Worm (Caenorhabditis elegans) whole organism, L1 larva: ENCODE measurements around the gene T23F11.11.

Experiments
- C04F5.9 ChIP-seq: sonication (generic microtip); optimal IDR thresholded peaks from 2 replicates; lab custom pipeline; 2016; ENCODE audit warnings: missing genetic modification characterization, missing compliant biosample characterization
- C34B4.2 ChIP-seq: sonication (generic microtip); optimal IDR thresholded peaks from 2 replicates; lab custom pipeline; 2017; ENCODE audit warnings: mild to moderate bottlenecking, missing genetic modification characterization, missing compliant biosample characterization
- F16B12.6 ChIP-seq: fragments of 150-350 bp; optimal IDR thresholded peaks from 2 replicates; lab custom pipeline; 2014; ENCODE audit warnings: missing biosample characterization, missing genetic modification characterization
- Y116A8C.19 ChIP-seq: sonication (generic microtip); optimal IDR thresholded peaks from 2 replicates; lab custom pipeline; 2016; ENCODE audit warnings: missing compliant biosample characterization, missing genetic modification characterization, borderline replicate concordance
- ama-1 ChIP-seq: fragments of 150-350 bp; optimal IDR thresholded peaks from 2 replicates; lab custom pipeline; 2014
- blmp-1 ChIP-seq: fragments of 150-350 bp; optimal IDR thresholded peaks from 2 replicates; lab custom pipeline; 2014; ENCODE audit warnings: missing biosample characterization, missing genetic modification characterization
- ceh-8 ChIP-seq: fragments of 200-800 bp; sonication (Bioruptor generic); optimal IDR thresholded peaks from 2 replicates; lab custom pipeline; 2018; ENCODE audit warnings: mild to moderate bottlenecking, missing genetic modification characterization, moderate library complexity, missing compliant biosample characterization
- ceh-88 ChIP-seq: fragments of 200-800 bp; sonication (Bioruptor generic); IDR thresholded peaks from 2 replicates; pipeline ENCODE4 v1.3.6; 2022; ENCODE audit warnings: missing genetic modification characterization, missing compliant biosample characterization
- ceh-90 ChIP-seq: sonication (generic microtip); optimal IDR thresholded peaks from 2 replicates; lab custom pipeline; 2016; ENCODE audit warnings: missing genetic modification characterization, missing compliant biosample characterization
- ces-1 ChIP-seq: fragments of 150-350 bp; optimal IDR thresholded peaks from 2 replicates; lab custom pipeline; 2014; ENCODE audit warnings: missing biosample characterization, missing genetic modification reagents, missing genetic modification characterization
- dpl-1 ChIP-seq, 3 experiments: fragments of 150-350 bp in 2 of 3; sonication (generic microtip) in 1 of 3; optimal IDR thresholded peaks; 2 replicates each; lab custom pipeline; 2014 to 2017; ENCODE audit warnings: missing biosample characterization in 3 of 3, missing genetic modification characterization in 3 of 3, missing genetic modification reagents in 3 of 3
- efl-1 ChIP-seq, 4 experiments: fragments of 150-350 bp; optimal IDR thresholded peaks in 3 of 4; peaks in 1 of 4; 1 replicate in 1 of 4; 2 replicates in 3 of 4; lab custom pipeline; 2014; ENCODE audit warnings: missing biosample characterization in 2 of 4, missing genetic modification characterization in 2 of 4, missing genetic modification reagents in 2 of 4
- elt-2 ChIP-seq: sonication (generic microtip); optimal IDR thresholded peaks from 2 replicates; lab custom pipeline; 2016; ENCODE audit warnings: missing genetic modification characterization, mild to moderate bottlenecking, inconsistent platforms, missing compliant biosample characterization, missing genetic modification reagents
- fkh-4 ChIP-seq: sonication (generic microtip); optimal IDR thresholded peaks from 2 replicates; lab custom pipeline; 2016; ENCODE audit warnings: missing compliant biosample characterization, missing genetic modification characterization, borderline replicate concordance
- fkh-8 ChIP-seq: sonication (generic microtip); optimal IDR thresholded peaks from 2 replicates; lab custom pipeline; 2016; ENCODE audit warnings: mild to moderate bottlenecking, missing genetic modification characterization, missing compliant biosample characterization
- hlh-4 ChIP-seq: sonication (generic microtip); optimal IDR thresholded peaks from 2 replicates; lab custom pipeline; 2016; ENCODE audit warnings: mild to moderate bottlenecking, missing genetic modification characterization, missing compliant biosample characterization
- hpl-2 ChIP-seq: fragments of 150-350 bp; optimal IDR thresholded peaks from 2 replicates; lab custom pipeline; 2014; ENCODE audit warnings: missing biosample characterization, missing genetic modification reagents, missing genetic modification characterization
- lin-14 ChIP-seq: fragments of 200-800 bp; sonication (Bioruptor generic); optimal IDR thresholded peaks from 2 replicates; lab custom pipeline; 2018; ENCODE audit warnings: mild to moderate bottlenecking, missing genetic modification characterization, moderate library complexity, missing compliant biosample characterization
- lin-39 ChIP-seq: fragments of 150-350 bp; optimal IDR thresholded peaks from 2 replicates; lab custom pipeline; 2014; ENCODE audit warnings: missing biosample characterization, missing genetic modification reagents, missing genetic modification characterization
- lsy-2 ChIP-seq, 2 experiments: fragments of 150-350 bp; optimal IDR thresholded peaks; 2 replicates each; lab custom pipeline; 2014; ENCODE audit warnings: missing biosample characterization in 2 of 2, missing genetic modification characterization in 2 of 2
- mab-9 ChIP-seq: fragments of 200-800 bp; sonication (Bioruptor generic); IDR thresholded peaks from 2 replicates; pipeline ENCODE4 v1.3.6; 2022; ENCODE audit warnings: missing genetic modification reagents, missing genetic modification characterization, missing compliant biosample characterization
- mef-2 ChIP-seq: fragments of 150-350 bp; optimal IDR thresholded peaks from 2 replicates; lab custom pipeline; 2014; ENCODE audit warnings: missing biosample characterization, missing genetic modification characterization
- mep-1 ChIP-seq: fragments of 150-350 bp; optimal IDR thresholded peaks from 2 replicates; lab custom pipeline; 2014; ENCODE audit warnings: missing biosample characterization, missing genetic modification characterization
- nhr-19 ChIP-seq: fragments of 200-800 bp; sonication (Bioruptor generic); conservative IDR thresholded peaks from 2 replicates; pipeline ENCODE4 v1.3.6; 2022; ENCODE audit warnings: missing genetic modification characterization, missing compliant biosample characterization
- nhr-20 ChIP-seq: sonication (generic microtip); optimal IDR thresholded peaks from 2 replicates; lab custom pipeline; 2016; ENCODE audit warnings: mild to moderate bottlenecking, missing genetic modification characterization, missing compliant biosample characterization
- nhr-71 ChIP-seq: sonication (generic microtip); optimal IDR thresholded peaks from 2 replicates; lab custom pipeline; 2016; ENCODE audit warnings: mild to moderate bottlenecking, missing genetic modification characterization, moderate library complexity, missing compliant biosample characterization
- nhr-76 ChIP-seq: sonication (generic microtip); optimal IDR thresholded peaks from 2 replicates; lab custom pipeline; 2017; ENCODE audit warnings: missing biosample characterization, missing genetic modification characterization
- nhr-77 ChIP-seq: fragments of 150-350 bp; optimal IDR thresholded peaks from 2 replicates; lab custom pipeline; 2014; ENCODE audit warnings: missing biosample characterization, missing genetic modification characterization
- nhr-90 ChIP-seq: sonication (generic microtip); optimal IDR thresholded peaks from 2 replicates; lab custom pipeline; 2016; ENCODE audit warnings: mild to moderate bottlenecking, missing genetic modification characterization, missing compliant biosample characterization; ENCODE audit not compliant: poor library complexity
- rnt-1 ChIP-seq: sonication (generic microtip); optimal IDR thresholded peaks from 2 replicates; lab custom pipeline; 2016; ENCODE audit warnings: mild to moderate bottlenecking, missing genetic modification characterization, moderate library complexity, missing compliant biosample characterization
- skn-1 ChIP-seq: fragments of 150-350 bp; optimal IDR thresholded peaks from 2 replicates; lab custom pipeline; 2014; ENCODE audit warnings: missing biosample characterization, missing genetic modification characterization
- snu-23 ChIP-seq: sonication (generic microtip); optimal IDR thresholded peaks from 2 replicates; lab custom pipeline; 2016; ENCODE audit warnings: missing genetic modification characterization, missing compliant biosample characterization
- swsn-7 ChIP-seq: sonication (generic microtip); optimal IDR thresholded peaks from 2 replicates; lab custom pipeline; 2016; ENCODE audit warnings: missing genetic modification characterization, missing compliant biosample characterization
- tlp-1 ChIP-seq: fragments of 150-350 bp; optimal IDR thresholded peaks from 2 replicates; lab custom pipeline; 2014; ENCODE audit warnings: missing biosample characterization, missing genetic modification characterization
- unc-130 ChIP-seq: fragments of 150-350 bp; optimal IDR thresholded peaks from 2 replicates; lab custom pipeline; 2017; ENCODE audit warnings: missing biosample characterization, missing genetic modification characterization, inconsistent platforms
- unc-30 ChIP-seq: sonication (generic microtip); optimal IDR thresholded peaks from 2 replicates; lab custom pipeline; 2017; ENCODE audit warnings: missing biosample characterization, missing genetic modification characterization
- unc-86 ChIP-seq: sonication (generic microtip); optimal IDR thresholded peaks from 2 replicates; lab custom pipeline; 2016; ENCODE audit warnings: missing genetic modification characterization, missing compliant biosample characterization

The T23F11.11 gene

DNA sequence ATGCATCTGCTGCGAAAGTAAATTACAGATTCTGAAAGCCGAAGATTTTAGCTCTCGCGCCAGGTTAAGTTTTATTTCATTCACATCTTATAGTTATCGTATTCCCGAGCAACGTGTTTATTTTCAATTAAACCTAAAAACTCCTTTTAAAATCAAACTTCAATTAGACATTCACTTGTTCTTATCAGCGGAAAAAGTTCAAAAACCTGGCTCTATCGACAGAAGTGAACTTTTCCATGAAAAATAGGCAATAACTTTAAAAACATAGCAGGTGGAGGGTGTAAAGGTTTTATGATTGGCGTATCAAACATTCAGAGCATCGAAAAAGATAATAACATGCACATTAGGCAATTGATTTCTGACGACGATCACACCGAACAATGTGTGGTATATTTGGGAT, 17.6 kb upstream of the T23F11.11 start, which contains the start of gene ppat-1:
ppat-1 (plus strand) TSS at position 316 of the 400 bp plus-strand sequence.
- TF ChIP-seq nhr-77 (tag; lab: Kevin White, UChicago) (no peak), mab-9 (GFP tag; lab: Robert Waterston, UW) (no peak), F16B12.6 (no peak), unc-30 (tag; lab: Kevin White, UChicago) (no peak), ama-1 (no peak), ceh-8 (GFP tag; lab: Kevin White, UChicago) (peak; percentile 2), unc-86 (tag; lab: Kevin White, UChicago) (no peak), nhr-76 (no peak)

DNA sequence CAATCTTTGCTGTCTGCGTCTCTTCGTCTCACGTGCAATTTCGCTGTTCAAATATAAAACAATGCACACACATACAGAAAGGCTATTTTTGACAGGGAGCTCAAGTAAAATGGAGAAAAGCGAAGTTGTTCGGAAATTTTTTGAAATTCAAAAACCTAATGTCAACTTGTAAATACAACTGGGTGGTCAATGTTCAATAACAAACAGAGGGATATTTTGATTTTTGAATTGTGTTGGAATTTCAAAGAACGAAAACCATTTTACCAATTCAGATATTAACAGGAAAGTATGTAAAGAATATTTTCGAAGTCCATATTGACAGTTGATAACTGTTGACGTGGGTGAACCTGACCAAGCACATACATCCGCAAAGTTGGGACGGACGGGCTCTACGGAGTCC, 17.0 kb upstream of the T23F11.11 start, which contains the start of gene tag-243:
tag-243 (minus strand) TSS at position 101 of the 400 bp plus-strand sequence.
- no peak for TF ChIP-seq blmp-1
- no peak for TF ChIP-seq hlh-4
- TF ChIP-seq ces-1: no peak
- no peak for TF ChIP-seq C34B4.2
- no peak for TF ChIP-seq nhr-77 (tag; lab: Kevin White, UChicago)
- TF ChIP-seq nhr-90 (tag; lab: Kevin White, UChicago): no peak
- TF ChIP-seq snu-23 (GFP tag; lab: Kevin White, UChicago): no peak
- no peak for TF ChIP-seq fkh-4 (tag; lab: Kevin White, UChicago)
- peak; percentile 7 for TF ChIP-seq rnt-1 (tag; lab: Kevin White, UChicago)
- no peak for TF ChIP-seq unc-130 (tag; lab: Kevin White, UChicago)
- no peak for TF ChIP-seq elt-2 (tag; lab: Kevin White, UChicago)
- no peak for TF ChIP-seq nhr-19 (GFP tag; lab: Robert Waterston, UW)
- TF ChIP-seq skn-1 (tag; lab: Kevin White, UChicago): no peak
- no peak for TF ChIP-seq ama-1
- TF ChIP-seq F16B12.6: no peak
- TF ChIP-seq nhr-71 (tag; lab: Kevin White, UChicago): peak; percentile 5
- TF ChIP-seq, all 84 proteins: peak for 2

DNA sequence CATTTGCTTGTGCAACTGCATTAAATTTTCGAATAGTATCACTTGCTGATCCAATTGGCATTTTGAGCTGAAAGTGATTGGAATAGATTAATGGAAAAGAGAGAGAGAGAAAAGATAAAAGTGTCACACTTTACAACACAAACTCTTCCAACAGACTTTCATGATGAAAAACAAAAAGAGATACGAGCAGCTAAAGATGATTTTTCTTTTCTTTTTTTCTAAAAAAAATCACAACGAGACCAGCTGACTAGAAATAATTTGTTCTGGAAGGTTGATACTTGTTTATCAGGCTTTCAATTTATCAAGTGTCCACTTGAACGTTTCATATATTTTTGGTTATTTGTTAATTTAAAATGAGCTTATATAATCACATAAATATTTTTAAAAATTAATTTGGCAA, 15.7 kb upstream of the T23F11.11 start:
- TF ChIP-seq lin-14 (GFP tag; lab: Kevin White, UChicago): peak; percentile 63
- peak in 1 of 3 experiments; percentile 1 for TF ChIP-seq dpl-1 (GFP tag; optimal IDR thresholded peaks at IDR 0.05; lab: Kevin White, UChicago)
- peak; percentile 77 for TF ChIP-seq nhr-71 (tag; lab: Kevin White, UChicago)
- TF ChIP-seq lin-39 (tag; lab: Kevin White, UChicago): peak; percentile 17
- TF ChIP-seq fkh-8 (tag; lab: Kevin White, UChicago): no peak
- TF ChIP-seq ces-1: no peak
- TF ChIP-seq swsn-7 (tag; lab: Kevin White, UChicago): peak; percentile 0
- no peak for TF ChIP-seq hpl-2
- peak in 1 of 2 experiments; percentile 12 for TF ChIP-seq efl-1 (optimal IDR thresholded peaks at IDR 0.05; lab: Kevin White, UChicago)
- TF ChIP-seq efl-1 (GFP tag; optimal IDR thresholded peaks at IDR 0.05 in 1 of 2; lab: Kevin White, UChicago): no peak
- TF ChIP-seq rnt-1 (tag; lab: Kevin White, UChicago): peak; percentile 20
- TF ChIP-seq nhr-20: peak; percentile 10
- peak; percentile 37 for TF ChIP-seq nhr-19 (GFP tag; lab: Robert Waterston, UW)
- no peak for TF ChIP-seq mef-2 (tag; lab: Kevin White, UChicago)
- TF ChIP-seq lsy-2 (tag; optimal IDR thresholded peaks at IDR 0.05; lab: Kevin White, UChicago): peak; percentile 58 to 62
- TF ChIP-seq snu-23 (GFP tag; lab: Kevin White, UChicago): peak; percentile 58
- TF ChIP-seq mep-1 (tag; lab: Kevin White, UChicago): peak; percentile 28

DNA sequence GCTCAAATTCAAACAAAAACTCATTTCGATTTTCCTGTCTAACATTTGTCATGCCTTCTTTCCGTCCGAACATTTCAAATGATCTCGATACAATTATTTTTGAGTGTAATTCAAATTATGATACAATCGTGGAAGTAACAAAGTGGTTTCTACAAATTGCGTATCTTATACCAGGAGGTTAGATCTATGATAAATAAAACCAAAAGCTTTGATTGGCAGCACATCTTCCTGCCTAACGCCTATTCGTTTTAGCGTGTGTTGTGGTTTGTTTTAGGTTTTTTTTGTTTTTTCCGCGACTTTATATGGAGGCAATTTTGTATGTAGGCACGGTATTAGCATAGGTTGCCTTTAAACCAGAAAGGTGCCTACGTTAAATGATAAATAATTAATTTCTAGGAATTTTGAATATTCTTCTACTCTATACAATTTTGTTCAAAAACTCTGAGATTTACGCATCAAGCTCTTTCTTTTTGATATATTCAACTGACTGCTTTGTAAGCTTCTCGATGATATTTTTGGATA, 8.6 kb upstream of the T23F11.11 start, which contains the start of gene srg-11:
srg-11 (plus strand) TSS at position 51 of the 522 bp plus-strand sequence.
- TF ChIP-seq ceh-88 (GFP tag; lab: Robert Waterston, UW) (no peak), ceh-90 (tag; lab: Kevin White, UChicago) (no peak), tlp-1 (tag; lab: Kevin White, UChicago) (no peak), Y116A8C.19 (tag; lab: Kevin White, UChicago) (no peak), C04F5.9 (tag; lab: Kevin White, UChicago) (no peak)
